Worm (Caenorhabditis elegans) whole organism, young adult: ENCODE results near the gene D1086.9.
"Not testable (repeated sequence)": the region's sequence is repeated elsewhere in the genome, so short reads cannot be mapped to it uniquely, and the experiment has no call there.

ENCODE experiments used
- B0019.2 ChIP-seq: fragments of 200-800 bp; sonication (Bioruptor generic); conservative IDR thresholded peaks from 2 replicates; pipeline ENCODE4 v1.3.6; 2022; ENCODE audit warnings: missing genetic modification reagents, missing genetic modification characterization, missing compliant biosample characterization
- B0261.1 ChIP-seq: sonication (generic microtip); optimal IDR thresholded peaks from 2 replicates; lab custom pipeline; 2016; ENCODE audit warnings: mild to moderate bottlenecking, missing genetic modification characterization, moderate library complexity, missing compliant biosample characterization
- C06A6.2 ChIP-seq: fragments of 200-800 bp; sonication (Bioruptor generic); conservative IDR thresholded peaks from 2 replicates; pipeline ENCODE4 v1.3.6; 2022; ENCODE audit warnings: missing genetic modification characterization, missing compliant biosample characterization
- F10E7.11 ChIP-seq: sonication (generic microtip); optimal IDR thresholded peaks from 2 replicates; lab custom pipeline; 2017; ENCODE audit warnings: mild to moderate bottlenecking, missing genetic modification characterization, moderate library complexity, missing compliant biosample characterization
- F22D6.2 ChIP-seq: sonication (generic microtip); optimal IDR thresholded peaks from 2 replicates; lab custom pipeline; 2016; ENCODE audit warnings: mild to moderate bottlenecking, missing genetic modification characterization, missing compliant biosample characterization
- F37B4.10 ChIP-seq: fragments of 200-800 bp; sonication (Bioruptor generic); IDR thresholded peaks from 2 replicates; pipeline ENCODE4 v1.3.6; 2022; ENCODE audit warnings: missing genetic modification characterization, missing compliant biosample characterization
- F39B2.1 ChIP-seq: fragments of 200-800 bp; sonication (Bioruptor generic); IDR thresholded peaks from 2 replicates; pipeline ENCODE4 v1.3.6; 2022; ENCODE audit warnings: missing genetic modification reagents, missing genetic modification characterization, missing compliant biosample characterization
- K12H6.12 ChIP-seq: fragments of 200-800 bp; sonication (Bioruptor generic); optimal IDR thresholded peaks from 2 replicates; lab custom pipeline; 2018; ENCODE audit warnings: mild to moderate bottlenecking, missing genetic modification characterization, missing compliant biosample characterization
- T07F8.4 ChIP-seq: sonication (generic microtip); optimal IDR thresholded peaks from 2 replicates; lab custom pipeline; 2016; ENCODE audit warnings: mild to moderate bottlenecking, missing genetic modification characterization, moderate library complexity, missing compliant biosample characterization
- Y95B8A.8 ChIP-seq: fragments of 200-800 bp; sonication (Bioruptor generic); IDR thresholded peaks from 2 replicates; pipeline ENCODE4 v1.3.6; 2022; ENCODE audit warnings: missing genetic modification reagents, missing genetic modification characterization, missing compliant biosample characterization
- atf-7 ChIP-seq: sonication (generic microtip); optimal IDR thresholded peaks from 2 replicates; lab custom pipeline; 2017; ENCODE audit warnings: mild to moderate bottlenecking, missing genetic modification characterization, missing compliant biosample characterization
- athp-1 ChIP-seq: sonication (generic microtip); optimal IDR thresholded peaks from 2 replicates; lab custom pipeline; 2017; ENCODE audit warnings: mild to moderate bottlenecking, missing genetic modification characterization, missing compliant biosample characterization
- attf-3 ChIP-seq: fragments of 200-800 bp; sonication (Bioruptor generic); conservative IDR thresholded peaks from 2 replicates; pipeline ENCODE4 v1.3.6; 2022; ENCODE audit warnings: missing genetic modification reagents, missing genetic modification characterization, missing compliant biosample characterization
- bed-1 ChIP-seq: fragments of 200-800 bp; sonication (Bioruptor generic); IDR thresholded peaks from 2 replicates; pipeline ENCODE4 v1.3.6; 2022; ENCODE audit warnings: missing genetic modification reagents, missing genetic modification characterization, missing compliant biosample characterization
- cebp-1 ChIP-seq, 2 experiments: fragments of 200-800 bp in 1 of 2; sonication (Bioruptor generic) in 1 of 2; sonication (generic microtip) in 1 of 2; IDR thresholded peaks in 1 of 2; optimal IDR thresholded peaks in 1 of 2; 2 replicates each; pipeline versions ENCODE4 v1.3.6 to Lab custom; 2017 to 2022; ENCODE audit warnings: missing compliant biosample characterization in 2 of 2, missing genetic modification characterization in 2 of 2, mild to moderate bottlenecking in 1 of 2, missing genetic modification reagents in 1 of 2, moderate library complexity in 1 of 2
- cebp-2 ChIP-seq: fragments of 200-800 bp; sonication (Bioruptor generic); IDR thresholded peaks from 2 replicates; pipeline ENCODE4 v1.3.6; 2022; ENCODE audit warnings: missing genetic modification characterization, missing compliant biosample characterization
- ceh-100 ChIP-seq: fragments of 200-800 bp; sonication (Bioruptor generic); IDR thresholded peaks from 2 replicates; pipeline ENCODE4 v1.3.6; 2022; ENCODE audit warnings: missing genetic modification reagents, missing genetic modification characterization, missing compliant biosample characterization
- ceh-27 ChIP-seq: fragments of 200-800 bp; sonication (Bioruptor generic); optimal IDR thresholded peaks from 2 replicates; lab custom pipeline; 2018; ENCODE audit warnings: mild to moderate bottlenecking, missing genetic modification characterization, moderate library complexity, missing compliant biosample characterization
- ceh-91 ChIP-seq: fragments of 200-800 bp; sonication (Bioruptor generic); IDR thresholded peaks from 2 replicates; pipeline ENCODE4 v1.3.6; 2022; ENCODE audit warnings: missing genetic modification reagents, missing genetic modification characterization, missing compliant biosample characterization
- chd-7 ChIP-seq: sonication (generic microtip); optimal IDR thresholded peaks from 2 replicates; lab custom pipeline; 2016; ENCODE audit warnings: mild to moderate bottlenecking, missing genetic modification characterization, moderate library complexity, missing compliant biosample characterization
- egl-18 ChIP-seq: fragments of 200-800 bp; sonication (Bioruptor generic); IDR thresholded peaks from 2 replicates; pipeline ENCODE4 v1.3.6; 2022; ENCODE audit warnings: missing genetic modification reagents, missing genetic modification characterization, missing compliant biosample characterization
- egl-44 ChIP-seq: fragments of 200-800 bp; sonication (Bioruptor generic); IDR thresholded peaks from 2 replicates; pipeline ENCODE4 v1.3.6; 2022; ENCODE audit warnings: missing genetic modification reagents, missing genetic modification characterization, missing compliant biosample characterization
- ets-4 ChIP-seq: fragments of 200-800 bp; sonication (Bioruptor generic); optimal IDR thresholded peaks from 2 replicates; lab custom pipeline; 2018; ENCODE audit warnings: mild to moderate bottlenecking, missing genetic modification characterization, missing compliant biosample characterization
- gei-17 ChIP-seq: fragments of 200-800 bp; sonication (Bioruptor generic); optimal IDR thresholded peaks from 2 replicates; lab custom pipeline; 2018; ENCODE audit warnings: mild to moderate bottlenecking, missing genetic modification characterization, missing compliant biosample characterization
- hmg-1.2 ChIP-seq: fragments of 200-800 bp; sonication (Bioruptor generic); IDR thresholded peaks from 2 replicates; pipeline ENCODE4 v1.3.6; 2022; ENCODE audit warnings: missing genetic modification reagents, missing genetic modification characterization, missing compliant biosample characterization
- hrde-1 ChIP-seq: sonication (generic microtip); optimal IDR thresholded peaks from 2 replicates; lab custom pipeline; 2016; ENCODE audit warnings: missing genetic modification characterization, mild to moderate bottlenecking, missing compliant biosample characterization, moderate library complexity, missing genotype, missing genetic modification reagents, borderline replicate concordance
- hsf-1 ChIP-seq: fragments of 200-800 bp; sonication (Bioruptor generic); IDR thresholded peaks from 2 replicates; pipeline ENCODE4 v1.3.6; 2022; ENCODE audit warnings: missing genetic modification reagents, missing genetic modification characterization, missing compliant biosample characterization
- lag-1 ChIP-seq: fragments of 200-800 bp; sonication (Bioruptor generic); IDR thresholded peaks from 2 replicates; pipeline ENCODE4 v1.3.6; 2022; ENCODE audit warnings: missing genetic modification reagents, missing genetic modification characterization, missing compliant biosample characterization
- let-526 ChIP-seq: fragments of 200-800 bp; sonication (Bioruptor generic); IDR thresholded peaks from 2 replicates; pipeline ENCODE4 v1.3.6; 2022; ENCODE audit warnings: missing genetic modification reagents, missing genetic modification characterization, missing compliant biosample characterization
- lin-35 ChIP-seq, 3 experiments: fragments of 150-350 bp in 2 of 3; sonication (generic microtip) in 1 of 3; optimal IDR thresholded peaks; 2 replicates each; lab custom pipeline; 2014 to 2018; ENCODE audit warnings: missing biosample characterization in 3 of 3, missing genetic modification characterization in 3 of 3, missing genetic modification reagents in 3 of 3
- lin-40 ChIP-seq: sonication (generic microtip); optimal IDR thresholded peaks from 2 replicates; lab custom pipeline; 2016; ENCODE audit warnings: missing genetic modification characterization, mild to moderate bottlenecking, missing compliant biosample characterization, missing genotype, missing genetic modification reagents
- lin-54 ChIP-seq: fragments of 200-800 bp; sonication (Bioruptor generic); optimal IDR thresholded peaks from 2 replicates; lab custom pipeline; 2018; ENCODE audit warnings: mild to moderate bottlenecking, missing genetic modification characterization, missing compliant biosample characterization
- madf-10 ChIP-seq: sonication (generic microtip); optimal IDR thresholded peaks from 2 replicates; lab custom pipeline; 2016; ENCODE audit warnings: mild to moderate bottlenecking, missing genetic modification characterization, missing compliant biosample characterization
- nfyb-1 ChIP-seq: fragments of 200-800 bp; sonication (Bioruptor generic); IDR thresholded peaks from 2 replicates; pipeline ENCODE4 v1.3.6; 2022; ENCODE audit warnings: missing genetic modification reagents, missing genetic modification characterization, missing compliant biosample characterization
- pbrm-1 ChIP-seq: fragments of 200-800 bp; sonication (Bioruptor generic); IDR thresholded peaks from 2 replicates; pipeline ENCODE4 v1.3.6; 2022; ENCODE audit warnings: missing genetic modification reagents, missing genetic modification characterization, missing compliant biosample characterization
- rcor-1 ChIP-seq: fragments of 200-800 bp; sonication (Bioruptor generic); IDR thresholded peaks from 2 replicates; pipeline ENCODE4 v1.3.6; 2022; ENCODE audit warnings: missing genetic modification reagents, missing genetic modification characterization, missing compliant biosample characterization
- rec-8 ChIP-seq, 2 experiments: sonication (generic microtip); optimal IDR thresholded peaks; 2 replicates each; lab custom pipeline; 2016; ENCODE audit warnings: mild to moderate bottlenecking in 2 of 2, missing genetic modification characterization in 2 of 2, missing genetic modification reagents in 2 of 2, missing genotype in 2 of 2, missing biosample characterization in 1 of 2, missing compliant biosample characterization in 1 of 2, moderate library complexity in 1 of 2
- sdz-38 ChIP-seq: sonication (generic microtip); optimal IDR thresholded peaks from 2 replicates; lab custom pipeline; 2016; ENCODE audit warnings: missing genotype, missing genetic modification characterization, missing compliant biosample characterization
- snpc-4 ChIP-seq, 5 experiments: fragments of 150-350 bp in 1 of 5; sonication (generic microtip) in 4 of 5; optimal IDR thresholded peaks; 2 replicates each; lab custom pipeline; 2014 to 2018; ENCODE audit warnings: missing genetic modification characterization in 5 of 5, missing biosample characterization in 3 of 5, antibody characterized with exemption in 2 of 5, mild to moderate bottlenecking in 2 of 5, missing compliant biosample characterization in 2 of 5, missing genotype in 2 of 5, moderate library complexity in 2 of 5, missing genetic modification reagents in 1 of 5
- tbp1 ChIP-seq: fragments of 200-800 bp; sonication (Bioruptor generic); optimal IDR thresholded peaks from 2 replicates; lab custom pipeline; 2018; ENCODE audit warnings: mild to moderate bottlenecking, missing genetic modification characterization, missing compliant biosample characterization
- zim-3 ChIP-seq: sonication (generic microtip); optimal IDR thresholded peaks from 2 replicates; lab custom pipeline; 2017; ENCODE audit warnings: mild to moderate bottlenecking, missing genetic modification characterization, moderate library complexity, missing compliant biosample characterization
- ztf-22 ChIP-seq: fragments of 200-800 bp; sonication (Bioruptor generic); optimal IDR thresholded peaks from 2 replicates; lab custom pipeline; 2018; ENCODE audit warnings: mild to moderate bottlenecking, missing genetic modification characterization, moderate library complexity, missing compliant biosample characterization
- ztf-25 ChIP-seq: fragments of 200-800 bp; sonication (Bioruptor generic); IDR thresholded peaks from 2 replicates; pipeline ENCODE4 v1.3.6; 2022; ENCODE audit warnings: missing genetic modification reagents, missing genetic modification characterization, missing compliant biosample characterization
- ztf-3 ChIP-seq: fragments of 200-800 bp; sonication (Bioruptor generic); optimal IDR thresholded peaks from 2 replicates; lab custom pipeline; 2018; ENCODE audit warnings: mild to moderate bottlenecking, missing genetic modification characterization, missing compliant biosample characterization

Gene D1086.9

DNA sequence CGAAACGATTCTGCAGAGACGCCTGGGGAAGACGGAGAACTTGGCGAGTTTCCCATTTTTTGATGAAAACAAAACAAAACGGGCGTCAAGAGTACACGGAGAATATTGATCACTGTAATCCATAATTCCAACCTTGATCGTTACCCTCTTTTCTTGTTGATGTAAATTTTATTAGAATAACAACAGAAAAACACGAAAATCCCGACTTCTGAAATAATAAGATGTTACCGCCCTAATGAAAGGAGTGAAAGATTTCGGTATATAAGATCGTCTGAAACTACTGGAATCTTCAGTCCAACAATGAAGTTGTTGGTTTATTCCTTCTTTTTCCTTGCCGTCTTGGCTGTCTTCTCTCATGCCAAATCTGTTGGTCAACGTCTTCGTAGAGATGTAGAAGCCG is at the start of gene D1086.9:
D1086.9 (plus strand) TSS at position 301 of the 400 bp plus-strand sequence.
- TF ChIP-seq T07F8.4 (tag; lab: Kevin White, UChicago) (no peak), Y95B8A.8 (GFP tag; lab: Robert Waterston, UW) (no peak), hsf-1 (GFP tag; lab: Robert Waterston, UW) (no peak), hrde-1 (tag; lab: Kevin White, UChicago) (no peak), rec-8 (tag; optimal IDR thresholded peaks at IDR 0.05; lab: Kevin White, UChicago) (no peak), ceh-27 (GFP tag; lab: Kevin White, UChicago) (no peak), sdz-38 (no peak), lin-40 (tag; lab: Kevin White, UChicago) (no peak)
- TF ChIP-seq, all 124 proteins: peak for 0

DNA sequence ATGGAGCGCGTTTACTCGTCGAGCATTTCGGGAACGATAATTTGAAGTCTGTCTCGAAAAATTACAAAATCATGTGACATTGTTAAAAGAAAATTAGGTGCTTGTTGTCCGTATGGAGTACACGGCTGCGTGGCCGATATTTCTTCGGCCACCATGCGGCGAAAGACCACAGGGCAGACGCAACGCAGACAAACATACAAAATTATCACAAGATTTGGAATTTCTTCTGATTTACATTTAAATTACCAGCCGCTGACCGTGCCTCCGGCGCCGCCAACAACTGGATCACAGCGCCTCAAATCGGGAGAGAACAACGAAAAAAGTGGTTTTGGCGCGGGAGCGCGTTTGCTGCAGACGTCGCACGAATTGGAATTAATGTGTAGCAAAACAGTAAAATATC is 49.0 kb upstream of the D1086.9 start:
- TF ChIP-seq hsf-1 (GFP tag; lab: Robert Waterston, UW) (peak; percentile 74), madf-10 (peak; percentile 88), F37B4.10 (GFP tag; lab: Robert Waterston, UW) (peak; percentile 90; the same call in 1 of the 2 replicates), lin-40 (tag; lab: Kevin White, UChicago) (peak; percentile 96), athp-1 (tag; lab: Kevin White, UChicago) (peak; percentile 91), cebp-1 (GFP tag; IDR thresholded peaks at IDR 0.05; lab: Robert Waterston, UW) (peak; percentile 87), cebp-1 (tag; optimal IDR thresholded peaks at IDR 0.05; lab: Kevin White, UChicago) (peak; percentile 87), ztf-3 (GFP tag; lab: Kevin White, UChicago) (peak; percentile 73), zim-3 (tag; lab: Kevin White, UChicago) (peak; percentile 89), B0019.2 (GFP tag; lab: Robert Waterston, UW) (0 out of 2 replicates have a peak, but pooled peaks have one; percentile 15), C06A6.2 (GFP tag; lab: Robert Waterston, UW) (peak; percentile 97), hmg-1.2 (GFP tag; lab: Robert Waterston, UW) (peak; percentile 96), ceh-27 (GFP tag; lab: Kevin White, UChicago) (peak; percentile 96), egl-44 (GFP tag; lab: Robert Waterston, UW) (peak; percentile 94), gei-17 (GFP tag; lab: Kevin White, UChicago) (peak; percentile 72), F10E7.11 (tag; lab: Kevin White, UChicago) (peak; percentile 47), attf-3 (GFP tag; lab: Robert Waterston, UW) (peak; percentile 82), snpc-4 (tag; optimal IDR thresholded peaks at IDR 0.05; lab: Kevin White, UChicago) (peak in 3 of 4 experiments; percentile 48 to 82 (median 77)), F39B2.1 (0 out of 2 replicates have a peak, but pooled peaks have one; percentile 42), rcor-1 (GFP tag; lab: Robert Waterston, UW) (peak; percentile 95), ceh-91 (peak; percentile 77), ceh-100 (GFP tag; lab: Robert Waterston, UW) (peak; percentile 94), bed-1 (GFP tag; lab: Robert Waterston, UW) (peak; percentile 97), K12H6.12 (tag; lab: Kevin White, UChicago) (peak; percentile 92), let-526 (GFP tag; lab: Robert Waterston, UW) (peak; percentile 98), ztf-22 (GFP tag; lab: Kevin White, UChicago) (peak; percentile 78), tbp1 (GFP tag; lab: Kevin White, UChicago) (peak; percentile 68), lin-35 (GFP tag; optimal IDR thresholded peaks at IDR 0.05; lab: Kevin White, UChicago) (peak in 2 of 3 experiments; percentile 29 to 84), lag-1 (peak; percentile 97), chd-7 (peak; percentile 87), cebp-2 (GFP tag; lab: Robert Waterston, UW) (0 out of 2 replicates have a peak, but pooled peaks have one; percentile 27), ets-4 (peak; percentile 41), B0261.1 (tag; lab: Kevin White, UChicago) (peak; percentile 17), egl-18 (GFP tag; lab: Robert Waterston, UW) (peak; percentile 95), atf-7 (tag; lab: Kevin White, UChicago) (peak; percentile 95), ztf-25 (peak; percentile 77; the same call in 1 of the 2 replicates), pbrm-1 (GFP tag; lab: Robert Waterston, UW) (peak; percentile 95), nfyb-1 (GFP tag; lab: Robert Waterston, UW) (peak; percentile 97), F22D6.2 (tag; lab: Kevin White, UChicago) (peak; percentile 86), lin-54 (GFP tag; lab: Kevin White, UChicago) (peak; percentile 92)
- not testable (repeated sequence) for TF ChIP-seq snpc-4 (GFP tag; optimal IDR thresholded peaks at IDR 0.05; lab: Kevin White, UChicago)
